Fruit fly (Drosophila melanogaster) whole organism, embryonic: Measurements from ENCODE around the gene plum.

ENCODE experiments used
- CG33213 ChIP-seq: fragments of 200-800 bp; sonication (Bioruptor generic); optimal IDR thresholded peaks from 3 replicates; lab custom pipeline; 2016; ENCODE audit warnings: missing biosample characterization, missing genetic modification characterization
- CG5180 ChIP-seq: fragments of 200-800 bp; sonication (Bioruptor generic); optimal IDR thresholded peaks from 3 replicates; lab custom pipeline; 2017; ENCODE audit warnings: missing biosample characterization, missing genetic modification characterization, mild to moderate bottlenecking, moderate library complexity, missing genetic modification reagents
- CG7357 ChIP-seq: fragments of 200-800 bp; sonication (Bioruptor generic); IDR thresholded peaks from 3 replicates; pipeline ENCODE4 v1.3.6; 2022; ENCODE audit warnings: missing biosample characterization, missing genetic modification characterization
- Dip3 ChIP-seq: fragments of 200-800 bp; sonication (Bioruptor generic); optimal IDR thresholded peaks from 3 replicates; lab custom pipeline; 2016; ENCODE audit warnings: missing biosample characterization, missing genetic modification characterization
- ERR ChIP-seq: fragments of 200-800 bp; sonication (Bioruptor generic); optimal IDR thresholded peaks from 2 replicates; lab custom pipeline; 2016; ENCODE audit warnings: missing biosample characterization, missing genetic modification characterization
- Six4 ChIP-seq: fragments of 200-800 bp; sonication (Bioruptor generic); optimal IDR thresholded peaks from 2 replicates; lab custom pipeline; 2016; ENCODE audit warnings: missing biosample characterization, missing genetic modification characterization
- bsh ChIP-seq, 2 experiments: fragments of 200-800 bp; sonication (Bioruptor generic); optimal IDR thresholded peaks; 2 replicates each; lab custom pipeline; 2017 to 2018; ENCODE audit warnings: mild to moderate bottlenecking in 2 of 2, missing biosample characterization in 2 of 2, missing genetic modification characterization in 2 of 2, moderate library complexity in 1 of 2
- knrl ChIP-seq: fragments of 200-800 bp; sonication (Bioruptor generic); IDR thresholded peaks from 3 replicates; pipeline ENCODE4 v1.3.6; 2022; ENCODE audit warnings: missing biosample characterization, missing genetic modification characterization; ENCODE audit not compliant: partially characterized antibody
- psq ChIP-seq: fragments of 200-800 bp; sonication (Bioruptor generic); optimal IDR thresholded peaks from 2 replicates; lab custom pipeline; 2017; ENCODE audit warnings: missing biosample characterization, missing genetic modification characterization

- TF ChIP-seq ERR (GFP tag; lab: Kevin White, UChicago) (no peak), CG33213 (no peak), Six4 (GFP tag; lab: Kevin White, UChicago) (no peak), bsh (GFP tag; optimal IDR thresholded peaks at IDR 0.05; lab: Kevin White, UChicago) (peak in 1 of 2 experiments; percentile 50), knrl (no peak), Dip3 (GFP tag; lab: Kevin White, UChicago) (no peak), psq (GFP tag; lab: Kevin White, UChicago) (no peak), CG7357 (no peak), CG5180 (GFP tag; lab: Kevin White, UChicago) (no peak)
These were observed 14.7 kb upstream of the plum start for dm6 chr3R:26549561-26550223.
